Fruit fly (Drosophila melanogaster): ENCODE measurements around the gene CG31769.

- TF ChIP-seq CG11762 (GFP tag; optimal IDR thresholded peaks at IDR 0.05; ENCODE audit: insufficient read depth) (no peak), Lpt (GFP tag; optimal IDR thresholded peaks at IDR 0.05) (no peak), Sox102F (GFP tag; optimal IDR thresholded peaks at IDR 0.05) (no peak)
Measured at dm6 chr2L:14123605-14124004, 13.1 kb upstream of the CG31769 start.
